Fruit fly (Drosophila melanogaster): ENCODE results near the gene Ubx.

Gene Ubx

DNA sequence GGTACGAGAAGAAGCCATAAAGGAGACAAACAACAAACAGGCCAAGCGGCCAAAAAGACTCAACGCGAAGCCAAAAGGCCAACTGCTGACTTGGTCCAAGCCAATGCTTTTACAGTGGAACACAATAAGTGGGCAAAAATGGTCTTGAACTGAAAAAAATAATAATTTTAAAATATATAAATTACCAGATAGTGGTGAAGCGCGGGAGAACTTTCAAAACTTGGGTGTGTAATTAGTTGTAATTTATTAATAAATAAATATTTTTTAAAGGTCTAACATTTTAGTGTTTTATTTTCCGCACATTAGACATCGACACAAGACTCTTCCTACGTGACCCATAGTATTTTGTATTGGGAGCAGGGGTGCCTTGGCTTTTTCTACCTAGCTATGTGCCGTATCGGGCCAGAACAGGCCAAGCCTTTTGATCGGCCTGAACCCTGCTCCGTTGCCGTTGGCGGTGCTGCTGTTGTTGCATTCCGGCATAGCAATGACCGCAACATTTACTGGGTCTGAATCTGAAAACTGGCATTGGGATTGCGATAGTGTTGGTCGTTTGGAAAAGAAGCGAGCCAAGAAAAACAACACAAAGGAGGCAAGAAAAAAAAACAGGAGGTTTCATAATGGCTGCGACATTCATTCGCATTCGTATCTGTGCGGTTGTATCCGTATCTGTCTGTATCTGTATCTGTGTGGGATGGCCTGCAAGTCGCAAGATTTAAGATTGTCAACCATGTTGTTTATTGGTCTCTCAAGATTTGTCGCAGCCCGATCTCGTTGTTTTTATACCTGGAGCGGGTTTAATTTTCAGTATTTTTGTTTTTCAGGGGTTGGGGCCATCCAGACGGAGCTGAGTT lies 37.6 kb upstream of the Ubx start (continued):
- TF ChIP-seq CG34422 (GFP tag; IDR thresholded peaks at IDR 0.05) (no peak), jing (GFP tag; optimal IDR thresholded peaks at IDR 0.05) (no peak), CG14667 (GFP tag; IDR thresholded peaks at IDR 0.05) (no peak), Oli (tag; optimal IDR thresholded peaks at IDR 0.05) (peak; percentile 41), gcm (GFP tag; optimal IDR thresholded peaks at IDR 0.05) (peak; percentile 48), CG4360 (GFP tag; IDR thresholded peaks at IDR 0.05) (0 out of 2 replicates have a peak, but pooled peaks have one; percentile 42), CG9609 (GFP tag; optimal IDR thresholded peaks at IDR 0.05) (no peak), bigmax (GFP tag; optimal IDR thresholded peaks at IDR 0.05) (no peak), ase (GFP tag; IDR thresholded peaks at IDR 0.05) (no peak), abd-A (tag; optimal IDR thresholded peaks at IDR 0.05) (peak; percentile 76), Meics (GFP tag; optimal IDR thresholded peaks at IDR 0.05) (peak; percentile 5), CG6689 (GFP tag; IDR thresholded peaks at IDR 0.05) (peak; percentile 71), wor (GFP tag; IDR thresholded peaks at IDR 0.05) (no peak), CG33557 (GFP tag; optimal IDR thresholded peaks at IDR 0.05) (peak; percentile 75), CG11398 (GFP tag; optimal IDR thresholded peaks at IDR 0.05) (no peak), E2f1 (GFP tag; IDR thresholded peaks at IDR 0.05) (no peak), otp (GFP tag; IDR thresholded peaks at IDR 0.05) (0 out of 3 replicates have a peak, but pooled peaks have one; percentile 29), Drgx (GFP tag; IDR thresholded peaks at IDR 0.05) (no peak), Lhr (GFP tag; optimal IDR thresholded peaks at IDR 0.05) (peak; percentile 0), ind (GFP tag; optimal IDR thresholded peaks at IDR 0.05) (peak; percentile 28), CG30020 (tag; optimal IDR thresholded peaks at IDR 0.05) (no peak), CG32772 (GFP tag; IDR thresholded peaks at IDR 0.05) (peak; percentile 42), Spps (tag; optimal IDR thresholded peaks at IDR 0.05) (peak; percentile 77), MESR4 (GFP tag; optimal IDR thresholded peaks at IDR 0.05) (no peak), CG15479 (GFP tag; optimal IDR thresholded peaks at IDR 0.05) (peak; percentile 99), CG1602 (GFP tag; optimal IDR thresholded peaks at IDR 0.05) (peak; percentile 28), cg (GFP tag; optimal IDR thresholded peaks at IDR 0.05) (peak; percentile 53), Fer3 (tag; optimal IDR thresholded peaks at IDR 0.05) (peak; percentile 23), CG14710 (tag; optimal IDR thresholded peaks at IDR 0.05) (peak; percentile 80), hbn (GFP tag; IDR thresholded peaks at IDR 0.05; ENCODE audit: partially characterized antibody) (no peak), CG12391 (tag; optimal IDR thresholded peaks at IDR 0.05) (peak; percentile 71), CG9727 (GFP tag; optimal IDR thresholded peaks at IDR 0.05) (peak; percentile 81), CG2199 (GFP tag; IDR thresholded peaks at IDR 0.05) (no peak), grau (tag; optimal IDR thresholded peaks at IDR 0.05) (peak; percentile 64), dpn (GFP tag; optimal IDR thresholded peaks at IDR 0.05) (peak in 1 of 2 experiments; percentile 8), Hsf (GFP tag; optimal IDR thresholded peaks at IDR 0.05) (no peak), Jarid2 (GFP tag; optimal IDR thresholded peaks at IDR 0.05) (peak; percentile 9), en (GFP tag; optimal IDR thresholded peaks at IDR 0.05) (no peak), ttk (GFP tag; IDR thresholded peaks at IDR 0.05) (0 out of 2 replicates have a peak, but pooled peaks have one; percentile 15), CG12942 (GFP tag; optimal IDR thresholded peaks at IDR 0.05) (no peak), CG10431 (GFP tag; optimal IDR thresholded peaks at IDR 0.05) (peak; percentile 3), peb (GFP tag; IDR thresholded peaks at IDR 0.05) (no peak), pan (optimal IDR thresholded peaks at IDR 0.05) (no peak), pan (GFP tag; optimal IDR thresholded peaks at IDR 0.05 in 1 of 2, IDR thresholded peaks at IDR 0.05 in 1 of 2) (peak in 1 of 2 experiments; percentile 35), nerfin-1 (tag; optimal IDR thresholded peaks at IDR 0.05) (peak; percentile 51), sqz (GFP tag; optimal IDR thresholded peaks at IDR 0.05) (peak; percentile 26), so (GFP tag; IDR thresholded peaks at IDR 0.05) (no peak), Ssrp (tag; optimal IDR thresholded peaks at IDR 0.05) (peak; percentile 49), da (GFP tag; optimal IDR thresholded peaks at IDR 0.05) (no peak)

All from whole organism, embryonic.